Worm (Caenorhabditis elegans) whole organism, young adult: Measurements from ENCODE around the gene K10B3.1.

ENCODE experiments used
- B0261.1 ChIP-seq: sonication (generic microtip); optimal IDR thresholded peaks from 2 replicates; lab custom pipeline; 2016; ENCODE audit warnings: mild to moderate bottlenecking, missing genetic modification characterization, moderate library complexity, missing compliant biosample characterization
- C06A6.2 ChIP-seq: fragments of 200-800 bp; sonication (Bioruptor generic); conservative IDR thresholded peaks from 2 replicates; pipeline ENCODE4 v1.3.6; 2022; ENCODE audit warnings: missing genetic modification characterization, missing compliant biosample characterization
- C17E4.6 ChIP-seq: fragments of 200-800 bp; sonication (Bioruptor generic); IDR thresholded peaks from 2 replicates; pipeline ENCODE4 v1.3.6; 2022; ENCODE audit warnings: missing genetic modification reagents, missing genetic modification characterization, missing compliant biosample characterization
- F33H1.4 ChIP-seq: fragments of 200-800 bp; sonication (Bioruptor generic); IDR thresholded peaks from 2 replicates; pipeline ENCODE4 v1.3.6; 2022; ENCODE audit warnings: missing genetic modification reagents, missing genetic modification characterization, missing compliant biosample characterization
- F37B4.10 ChIP-seq: fragments of 200-800 bp; sonication (Bioruptor generic); IDR thresholded peaks from 2 replicates; pipeline ENCODE4 v1.3.6; 2022; ENCODE audit warnings: missing genetic modification characterization, missing compliant biosample characterization
- F52B5.7 ChIP-seq: sonication (generic microtip); optimal IDR thresholded peaks from 2 replicates; lab custom pipeline; 2016; ENCODE audit warnings: mild to moderate bottlenecking, missing genetic modification characterization, missing compliant biosample characterization
- F55B11.4 ChIP-seq: sonication (generic microtip); optimal IDR thresholded peaks from 2 replicates; lab custom pipeline; 2016; ENCODE audit warnings: missing compliant biosample characterization, missing genetic modification characterization, borderline replicate concordance; ENCODE audit not compliant: insufficient read depth
- K11D2.4 ChIP-seq: fragments of 200-800 bp; sonication (Bioruptor generic); IDR thresholded peaks from 2 replicates; pipeline ENCODE4 v1.3.6; 2022; ENCODE audit warnings: missing genetic modification reagents, missing genetic modification characterization, missing compliant biosample characterization
- T26A5.8 ChIP-seq: sonication (generic microtip); optimal IDR thresholded peaks from 2 replicates; lab custom pipeline; 2016; ENCODE audit warnings: missing genetic modification characterization, missing compliant biosample characterization
- Y53F4B.3 ChIP-seq: fragments of 200-800 bp; sonication (Bioruptor generic); IDR thresholded peaks from 2 replicates; pipeline ENCODE4 v1.3.6; 2022; ENCODE audit warnings: missing genetic modification reagents, missing genetic modification characterization, missing compliant biosample characterization
- Y67H2A.10 ChIP-seq: fragments of 200-800 bp; sonication (Bioruptor generic); conservative IDR thresholded peaks from 2 replicates; pipeline ENCODE4 v1.3.6; 2022; ENCODE audit warnings: missing genetic modification reagents, missing genetic modification characterization, missing compliant biosample characterization
- ZK185.1 ChIP-seq: sonication (generic microtip); optimal IDR thresholded peaks from 2 replicates; lab custom pipeline; 2016; ENCODE audit warnings: mild to moderate bottlenecking, missing genetic modification characterization, missing compliant biosample characterization; ENCODE audit not compliant: poor library complexity, severe bottlenecking
- akir-1 ChIP-seq: fragments of 200-800 bp; sonication (Bioruptor generic); optimal IDR thresholded peaks from 2 replicates; lab custom pipeline; 2018; ENCODE audit warnings: mild to moderate bottlenecking, missing genetic modification characterization, moderate library complexity, missing compliant biosample characterization
- attf-5 ChIP-seq: fragments of 200-800 bp; sonication (Bioruptor generic); optimal IDR thresholded peaks from 2 replicates; lab custom pipeline; 2018; ENCODE audit warnings: mild to moderate bottlenecking, missing genetic modification characterization, missing compliant biosample characterization
- attf-6 ChIP-seq: fragments of 200-800 bp; sonication (Bioruptor generic); IDR thresholded peaks from 2 replicates; pipeline ENCODE4 v1.3.6; 2022; ENCODE audit warnings: missing genetic modification reagents, missing genetic modification characterization, missing compliant biosample characterization
- bed-2 ChIP-seq: fragments of 200-800 bp; sonication (Bioruptor generic); IDR thresholded peaks from 2 replicates; pipeline ENCODE4 v1.3.6; 2022; ENCODE audit warnings: missing genetic modification reagents, missing genetic modification characterization, missing compliant biosample characterization
- cebp-1 ChIP-seq, 2 experiments: fragments of 200-800 bp in 1 of 2; sonication (Bioruptor generic) in 1 of 2; sonication (generic microtip) in 1 of 2; IDR thresholded peaks in 1 of 2; optimal IDR thresholded peaks in 1 of 2; 2 replicates each; pipeline versions ENCODE4 v1.3.6 to Lab custom; 2017 to 2022; ENCODE audit warnings: missing compliant biosample characterization in 2 of 2, missing genetic modification characterization in 2 of 2, mild to moderate bottlenecking in 1 of 2, missing genetic modification reagents in 1 of 2, moderate library complexity in 1 of 2
- ceh-40 ChIP-seq: fragments of 200-800 bp; sonication (Bioruptor generic); IDR thresholded peaks from 2 replicates; pipeline ENCODE4 v1.3.6; 2022; ENCODE audit warnings: missing genetic modification characterization, missing compliant biosample characterization
- chd-7 ChIP-seq: sonication (generic microtip); optimal IDR thresholded peaks from 2 replicates; lab custom pipeline; 2016; ENCODE audit warnings: mild to moderate bottlenecking, missing genetic modification characterization, moderate library complexity, missing compliant biosample characterization
- dpl-1 ChIP-seq: fragments of 150-350 bp; optimal IDR thresholded peaks from 2 replicates; lab custom pipeline; 2014; ENCODE audit warnings: missing biosample characterization, missing genetic modification reagents, missing genetic modification characterization
- egl-18 ChIP-seq: fragments of 200-800 bp; sonication (Bioruptor generic); IDR thresholded peaks from 2 replicates; pipeline ENCODE4 v1.3.6; 2022; ENCODE audit warnings: missing genetic modification reagents, missing genetic modification characterization, missing compliant biosample characterization
- egl-44 ChIP-seq: fragments of 200-800 bp; sonication (Bioruptor generic); IDR thresholded peaks from 2 replicates; pipeline ENCODE4 v1.3.6; 2022; ENCODE audit warnings: missing genetic modification reagents, missing genetic modification characterization, missing compliant biosample characterization
- ets-4 ChIP-seq: fragments of 200-800 bp; sonication (Bioruptor generic); optimal IDR thresholded peaks from 2 replicates; lab custom pipeline; 2018; ENCODE audit warnings: mild to moderate bottlenecking, missing genetic modification characterization, missing compliant biosample characterization
- hlh-12 ChIP-seq: sonication (generic microtip); optimal IDR thresholded peaks from 2 replicates; lab custom pipeline; 2016; ENCODE audit warnings: missing genetic modification characterization, missing compliant biosample characterization
- hmg-1.2 ChIP-seq: fragments of 200-800 bp; sonication (Bioruptor generic); IDR thresholded peaks from 2 replicates; pipeline ENCODE4 v1.3.6; 2022; ENCODE audit warnings: missing genetic modification reagents, missing genetic modification characterization, missing compliant biosample characterization
- hsf-1 ChIP-seq: fragments of 200-800 bp; sonication (Bioruptor generic); IDR thresholded peaks from 2 replicates; pipeline ENCODE4 v1.3.6; 2022; ENCODE audit warnings: missing genetic modification reagents, missing genetic modification characterization, missing compliant biosample characterization
- lag-1 ChIP-seq: fragments of 200-800 bp; sonication (Bioruptor generic); IDR thresholded peaks from 2 replicates; pipeline ENCODE4 v1.3.6; 2022; ENCODE audit warnings: missing genetic modification reagents, missing genetic modification characterization, missing compliant biosample characterization
- lin-26 ChIP-seq: fragments of 200-800 bp; sonication (Bioruptor generic); IDR thresholded peaks from 2 replicates; pipeline ENCODE4 v1.3.6; 2022; ENCODE audit warnings: missing genetic modification reagents, missing genetic modification characterization, missing compliant biosample characterization
- lir-1 ChIP-seq: fragments of 200-800 bp; sonication (Bioruptor generic); conservative IDR thresholded peaks from 2 replicates; pipeline ENCODE4 v1.3.6; 2022; ENCODE audit warnings: missing genetic modification reagents, missing genetic modification characterization, missing compliant biosample characterization
- lsl-1 ChIP-seq: fragments of 200-800 bp; sonication (Bioruptor generic); optimal IDR thresholded peaks from 2 replicates; lab custom pipeline; 2018; ENCODE audit warnings: mild to moderate bottlenecking, missing genetic modification characterization, moderate library complexity, missing compliant biosample characterization
- lsy-27 ChIP-seq: sonication (generic microtip); optimal IDR thresholded peaks from 2 replicates; lab custom pipeline; 2017; ENCODE audit warnings: missing genetic modification characterization, mild to moderate bottlenecking, missing compliant biosample characterization, antibody characterized with exemption, missing genotype, borderline replicate concordance; ENCODE audit not compliant: insufficient read depth
- madf-10 ChIP-seq: sonication (generic microtip); optimal IDR thresholded peaks from 2 replicates; lab custom pipeline; 2016; ENCODE audit warnings: mild to moderate bottlenecking, missing genetic modification characterization, missing compliant biosample characterization
- madf-3 ChIP-seq: fragments of 200-800 bp; sonication (Bioruptor generic); IDR thresholded peaks from 2 replicates; pipeline ENCODE4 v1.3.6; 2022; ENCODE audit warnings: missing genetic modification reagents, missing genetic modification characterization, missing compliant biosample characterization
- madf-6 ChIP-seq: fragments of 200-800 bp; sonication (Bioruptor generic); IDR thresholded peaks from 2 replicates; pipeline ENCODE4 v1.3.6; 2022; ENCODE audit warnings: missing genetic modification reagents, missing genetic modification characterization, missing compliant biosample characterization
- mcd-1 ChIP-seq: fragments of 200-800 bp; sonication (Bioruptor generic); IDR thresholded peaks from 2 replicates; pipeline ENCODE4 v1.3.6; 2022; ENCODE audit warnings: missing genetic modification reagents, missing genetic modification characterization, missing compliant biosample characterization
- mel-28 ChIP-seq: sonication (generic microtip); optimal IDR thresholded peaks from 2 replicates; lab custom pipeline; 2016; ENCODE audit warnings: borderline replicate concordance, mild to moderate bottlenecking, missing genetic modification characterization, missing compliant biosample characterization
- nfya-2 ChIP-seq: fragments of 200-800 bp; sonication (Bioruptor generic); IDR thresholded peaks from 2 replicates; pipeline ENCODE4 v1.3.6; 2022; ENCODE audit warnings: missing genetic modification reagents, missing genetic modification characterization, missing compliant biosample characterization
- nhr-90 ChIP-seq: sonication (generic microtip); optimal IDR thresholded peaks from 2 replicates; lab custom pipeline; 2016; ENCODE audit warnings: missing genotype, mild to moderate bottlenecking, missing genetic modification characterization, missing compliant biosample characterization
- pbrm-1 ChIP-seq: fragments of 200-800 bp; sonication (Bioruptor generic); IDR thresholded peaks from 2 replicates; pipeline ENCODE4 v1.3.6; 2022; ENCODE audit warnings: missing genetic modification reagents, missing genetic modification characterization, missing compliant biosample characterization
- repo-1 ChIP-seq: sonication (generic microtip); optimal IDR thresholded peaks from 2 replicates; lab custom pipeline; 2017; ENCODE audit warnings: mild to moderate bottlenecking, missing genetic modification characterization, missing compliant biosample characterization
- sdz-38 ChIP-seq: sonication (generic microtip); optimal IDR thresholded peaks from 2 replicates; lab custom pipeline; 2016; ENCODE audit warnings: missing genotype, missing genetic modification characterization, missing compliant biosample characterization
- tbx-9 ChIP-seq: sonication (generic microtip); optimal IDR thresholded peaks from 2 replicates; lab custom pipeline; 2016; ENCODE audit warnings: borderline replicate concordance, missing genetic modification characterization, inconsistent platforms, missing compliant biosample characterization
- tlf-1 ChIP-seq: fragments of 200-800 bp; sonication (Bioruptor generic); optimal IDR thresholded peaks from 2 replicates; lab custom pipeline; 2018; ENCODE audit warnings: mild to moderate bottlenecking, missing genetic modification characterization, missing compliant biosample characterization
- unc-62 ChIP-seq: fragments of 150-350 bp; optimal IDR thresholded peaks from 2 replicates; lab custom pipeline; 2014; ENCODE audit warnings: missing biosample characterization, missing genetic modification reagents, missing genetic modification characterization
- xnd-1 ChIP-seq: sonication (generic microtip); optimal IDR thresholded peaks from 2 replicates; lab custom pipeline; 2016; ENCODE audit warnings: missing genotype, missing genetic modification reagents, missing genetic modification characterization, missing compliant biosample characterization
- ztf-18 ChIP-seq: sonication (generic microtip); optimal IDR thresholded peaks from 2 replicates; lab custom pipeline; 2016; ENCODE audit warnings: missing genotype, mild to moderate bottlenecking, missing genetic modification characterization, missing compliant biosample characterization
- ztf-22 ChIP-seq: fragments of 200-800 bp; sonication (Bioruptor generic); optimal IDR thresholded peaks from 2 replicates; lab custom pipeline; 2018; ENCODE audit warnings: mild to moderate bottlenecking, missing genetic modification characterization, moderate library complexity, missing compliant biosample characterization
- ztf-6 ChIP-seq: fragments of 200-800 bp; sonication (Bioruptor generic); IDR thresholded peaks from 2 replicates; pipeline ENCODE4 v1.3.6; 2022; ENCODE audit warnings: missing genetic modification reagents, missing genetic modification characterization, missing compliant biosample characterization

Gene K10B3.1

DNA sequence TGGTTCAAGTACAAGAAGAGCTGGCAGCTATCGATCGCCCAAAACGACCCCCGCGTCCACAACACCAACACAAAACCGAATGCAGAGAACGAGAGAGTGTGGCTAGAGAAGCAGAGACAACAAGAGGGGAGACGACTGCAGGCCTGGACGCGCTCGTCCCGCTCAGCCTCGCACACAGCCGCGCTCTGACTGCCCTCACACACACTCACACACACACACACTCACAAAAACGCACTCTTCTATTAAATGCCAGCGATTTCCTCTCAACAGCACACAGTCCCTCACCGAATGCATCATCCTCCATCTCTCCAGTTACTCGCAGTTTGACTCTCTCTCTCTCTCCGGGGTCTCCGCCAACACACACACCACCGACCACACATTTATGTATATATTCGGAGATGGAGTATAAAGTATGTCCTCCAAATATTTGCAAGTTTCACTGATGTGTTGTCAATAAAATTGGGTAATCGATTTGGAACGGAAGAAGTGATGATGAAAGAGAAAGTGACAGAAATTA lies 7.6 kb upstream of the K10B3.1 start (continued):
- TF ChIP-seq lir-1 (GFP tag; lab: Robert Waterston, UW): peak; percentile 99
- TF ChIP-seq hlh-12 (tag; lab: Kevin White, UChicago): no peak
- TF ChIP-seq akir-1 (GFP tag; lab: Kevin White, UChicago): no peak
- TF ChIP-seq nhr-90 (tag; lab: Kevin White, UChicago): peak; percentile 65
- TF ChIP-seq bed-2 (GFP tag; lab: Robert Waterston, UW): peak; percentile 61; the same call in 1 of the 2 replicates
- TF ChIP-seq dpl-1: no peak
- peak; percentile 37 for TF ChIP-seq ets-4 (GFP tag; lab: Kevin White, UChicago)
- no peak for TF ChIP-seq egl-18 (GFP tag; lab: Robert Waterston, UW)
- TF ChIP-seq chd-7 (tag; lab: Kevin White, UChicago): peak; percentile 88
- peak; percentile 79 for TF ChIP-seq lin-26 (GFP tag; lab: Robert Waterston, UW)
- TF ChIP-seq madf-3: no peak
- TF ChIP-seq xnd-1 (tag; lab: Kevin White, UChicago): no peak
- peak; percentile 87 for TF ChIP-seq pbrm-1
- TF ChIP-seq F37B4.10 (GFP tag; lab: Robert Waterston, UW): no peak
- TF ChIP-seq repo-1 (tag; lab: Kevin White, UChicago): peak; percentile 83
- TF ChIP-seq tlf-1 (GFP tag; lab: Kevin White, UChicago): peak; percentile 56
- no peak for TF ChIP-seq ztf-6 (GFP tag; lab: Robert Waterston, UW)
- TF ChIP-seq lsl-1 (GFP tag; lab: Kevin White, UChicago): peak; percentile 4
- peak; percentile 49 for TF ChIP-seq F52B5.7 (tag; lab: Kevin White, UChicago)
- no peak for TF ChIP-seq nfya-2 (GFP tag; lab: Robert Waterston, UW)
- no peak for TF ChIP-seq madf-6 (GFP tag; lab: Robert Waterston, UW)
- no peak for TF ChIP-seq ceh-40
- no peak for TF ChIP-seq Y53F4B.3
- peak; percentile 82 for TF ChIP-seq mcd-1
- peak; percentile 63 for TF ChIP-seq ztf-18 (tag; lab: Kevin White, UChicago)
- no peak for TF ChIP-seq T26A5.8 (tag; lab: Kevin White, UChicago)
- no peak for TF ChIP-seq mel-28
- TF ChIP-seq C17E4.6 (GFP tag; lab: Robert Waterston, UW): peak; percentile 72; the same call in 1 of the 2 replicates
- no peak for TF ChIP-seq hsf-1
- no peak for TF ChIP-seq tbx-9 (tag; lab: Kevin White, UChicago)
- 0 out of 2 replicates have a peak, but pooled peaks have one; percentile 8 for TF ChIP-seq F33H1.4 (GFP tag; lab: Robert Waterston, UW)
- peak; percentile 88 for TF ChIP-seq egl-44 (GFP tag; lab: Robert Waterston, UW)
- TF ChIP-seq attf-5 (GFP tag; lab: Kevin White, UChicago): peak; percentile 94
- no peak for TF ChIP-seq sdz-38 (tag; lab: Kevin White, UChicago)
- TF ChIP-seq ZK185.1 (tag; lab: Kevin White, UChicago): peak; percentile 61
- TF ChIP-seq madf-10 (tag; lab: Kevin White, UChicago): peak; percentile 85
- TF ChIP-seq F55B11.4 (tag; lab: Kevin White, UChicago): no peak
- TF ChIP-seq lag-1: no peak
- TF ChIP-seq lsy-27: no peak
- TF ChIP-seq C06A6.2 (GFP tag; lab: Robert Waterston, UW): peak; percentile 72
- TF ChIP-seq K11D2.4 (GFP tag; lab: Robert Waterston, UW): peak; percentile 76
- peak; percentile 87 for TF ChIP-seq ztf-22 (GFP tag; lab: Kevin White, UChicago)
- peak; percentile 58; the same call in 1 of the 2 replicates for TF ChIP-seq cebp-1 (GFP tag; IDR thresholded peaks at IDR 0.05; lab: Robert Waterston, UW)
- TF ChIP-seq cebp-1 (tag; optimal IDR thresholded peaks at IDR 0.05; lab: Kevin White, UChicago): peak; percentile 92
- TF ChIP-seq attf-6 (GFP tag; lab: Robert Waterston, UW): no peak
- TF ChIP-seq hmg-1.2: peak; percentile 86
- peak; percentile 13 for TF ChIP-seq B0261.1 (tag; lab: Kevin White, UChicago)
- peak; percentile 33 for TF ChIP-seq unc-62
- 0 out of 2 replicates have a peak, but pooled peaks have one; percentile 19 for TF ChIP-seq Y67H2A.10 (GFP tag; lab: Robert Waterston, UW)
